Worm (Caenorhabditis elegans) whole organism, L1 larva: ENCODE measurements around the gene Y38E10A.1.

ENCODE experiments used
- ceh-63 ChIP-seq: fragments of 200-800 bp; sonication (Bioruptor generic); optimal IDR thresholded peaks from 2 replicates; lab custom pipeline; 2018; ENCODE audit warnings: mild to moderate bottlenecking, missing genetic modification characterization, missing compliant biosample characterization
- nhr-12 ChIP-seq: sonication (generic microtip); optimal IDR thresholded peaks from 2 replicates; lab custom pipeline; 2017; ENCODE audit warnings: missing biosample characterization, missing genetic modification characterization
- snpc-4 ChIP-seq: fragments of 150-350 bp; optimal IDR thresholded peaks from 2 replicates; lab custom pipeline; 2014; ENCODE audit warnings: missing biosample characterization, missing genetic modification characterization

DNA sequence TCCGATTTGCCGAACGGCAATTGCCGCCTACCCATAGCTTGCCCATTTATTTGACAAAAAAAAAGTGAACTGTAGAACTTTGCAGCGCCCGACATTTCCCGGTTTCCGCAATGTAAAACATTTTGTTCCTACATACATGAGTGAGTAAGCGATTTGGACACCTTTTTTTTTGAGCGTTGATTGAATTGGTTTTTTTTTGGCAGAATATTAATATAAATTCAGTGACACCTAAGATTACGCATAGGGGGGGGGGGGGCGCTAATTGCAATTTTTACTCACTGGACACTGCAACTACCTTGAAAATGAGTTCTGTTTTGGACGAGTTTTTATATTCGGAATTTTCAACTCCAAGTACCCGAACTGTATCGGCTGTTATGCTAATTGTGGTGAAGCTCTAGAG lies 44.9 kb downstream of the Y38E10A.1 start, which contains the start of gene srx-118:
- no peak for TF ChIP-seq ceh-63
- no peak for TF ChIP-seq snpc-4
- no peak for TF ChIP-seq nhr-12 (tag; lab: Kevin White, UChicago)
